Worm (Caenorhabditis elegans) whole organism, late embryonic: ENCODE results near the gene phlp-2.

ENCODE experiments used
- C08G9.2 ChIP-seq: sonication (generic microtip); optimal IDR thresholded peaks from 2 replicates; lab custom pipeline; 2016; ENCODE audit warnings: mild to moderate bottlenecking, missing genetic modification characterization, moderate library complexity, missing compliant biosample characterization
- C38D4.7 ChIP-seq: fragments of 200-800 bp; sonication (Bioruptor generic); optimal IDR thresholded peaks from 2 replicates; lab custom pipeline; 2018; ENCODE audit warnings: mild to moderate bottlenecking, missing genetic modification characterization, moderate library complexity, missing compliant biosample characterization
- F13H6.1 ChIP-seq: sonication (generic microtip); optimal IDR thresholded peaks from 2 replicates; lab custom pipeline; 2016; ENCODE audit warnings: missing genetic modification characterization, missing compliant biosample characterization
- K02D7.2 ChIP-seq: sonication (generic microtip); optimal IDR thresholded peaks from 2 replicates; lab custom pipeline; 2017; ENCODE audit warnings: mild to moderate bottlenecking, missing genetic modification characterization, missing compliant biosample characterization
- K09A11.1 ChIP-seq: sonication (generic microtip); optimal IDR thresholded peaks from 2 replicates; lab custom pipeline; 2017; ENCODE audit warnings: antibody characterized with exemption, mild to moderate bottlenecking, missing genetic modification characterization, missing compliant biosample characterization; ENCODE audit not compliant: insufficient read depth
- T23F11.4 ChIP-seq: fragments of 200-800 bp; sonication (Bioruptor generic); optimal IDR thresholded peaks from 2 replicates; lab custom pipeline; 2018; ENCODE audit warnings: mild to moderate bottlenecking, missing genetic modification characterization, missing compliant biosample characterization
- Y22D7AL.16 ChIP-seq: sonication (generic microtip); optimal IDR thresholded peaks from 2 replicates; lab custom pipeline; 2016; ENCODE audit warnings: missing genetic modification characterization, missing compliant biosample characterization
- ama-1 ChIP-seq: fragments of 150-350 bp; optimal IDR thresholded peaks from 2 replicates; lab custom pipeline; 2014
- ceh-18 ChIP-seq: sonication (generic microtip); optimal IDR thresholded peaks from 2 replicates; lab custom pipeline; 2016; ENCODE audit warnings: missing genetic modification characterization, missing compliant biosample characterization
- ceh-19 ChIP-seq: fragments of 200-800 bp; sonication (Bioruptor generic); optimal IDR thresholded peaks from 2 replicates; lab custom pipeline; 2018; ENCODE audit warnings: mild to moderate bottlenecking, missing genetic modification characterization, missing compliant biosample characterization
- ceh-30 ChIP-seq: fragments of 150-350 bp; optimal IDR thresholded peaks from 2 replicates; lab custom pipeline; 2014; ENCODE audit warnings: missing biosample characterization, missing genetic modification characterization
- ceh-45 ChIP-seq: fragments of 200-800 bp; sonication (Bioruptor generic); IDR thresholded peaks from 2 replicates; pipeline ENCODE4 v1.3.6; 2022; ENCODE audit warnings: missing genetic modification reagents, missing genetic modification characterization, missing compliant biosample characterization
- ceh-48 ChIP-seq: sonication (generic microtip); optimal IDR thresholded peaks from 2 replicates; lab custom pipeline; 2016; ENCODE audit warnings: missing genetic modification characterization, inconsistent platforms, missing compliant biosample characterization
- ceh-6 ChIP-seq: fragments of 200-800 bp; sonication (Bioruptor generic); optimal IDR thresholded peaks from 2 replicates; lab custom pipeline; 2018; ENCODE audit warnings: mild to moderate bottlenecking, missing genetic modification characterization, missing compliant biosample characterization
- ceh-9 ChIP-seq: sonication (generic microtip); optimal IDR thresholded peaks from 2 replicates; lab custom pipeline; 2016; ENCODE audit warnings: mild to moderate bottlenecking, missing genetic modification characterization, inconsistent platforms, missing compliant biosample characterization
- che-1 ChIP-seq: sonication (generic microtip); optimal IDR thresholded peaks from 2 replicates; lab custom pipeline; 2016; ENCODE audit warnings: mild to moderate bottlenecking, missing genetic modification characterization, missing compliant biosample characterization
- dmd-4 ChIP-seq: sonication (generic microtip); optimal IDR thresholded peaks from 2 replicates; lab custom pipeline; 2016; ENCODE audit warnings: borderline replicate concordance, missing genetic modification characterization, missing compliant biosample characterization
- eyg-1 ChIP-seq: sonication (generic microtip); optimal IDR thresholded peaks from 2 replicates; lab custom pipeline; 2016; ENCODE audit warnings: missing genotype, missing genetic modification characterization, missing compliant biosample characterization
- fax-1 ChIP-seq: sonication (generic microtip); optimal IDR thresholded peaks from 2 replicates; lab custom pipeline; 2016; ENCODE audit warnings: missing genotype, missing genetic modification characterization, missing compliant biosample characterization
- fkh-10 ChIP-seq: fragments of 150-350 bp; optimal IDR thresholded peaks from 2 replicates; lab custom pipeline; 2014; ENCODE audit warnings: missing biosample characterization, missing genetic modification reagents, missing genetic modification characterization
- fkh-6 ChIP-seq: sonication (generic microtip); optimal IDR thresholded peaks from 2 replicates; lab custom pipeline; 2016; ENCODE audit warnings: missing genetic modification characterization, missing compliant biosample characterization
- hlh-13 ChIP-seq: fragments of 200-800 bp; sonication (Bioruptor generic); optimal IDR thresholded peaks from 2 replicates; lab custom pipeline; 2018; ENCODE audit warnings: mild to moderate bottlenecking, missing genetic modification characterization, missing compliant biosample characterization
- hlh-15 ChIP-seq: sonication (generic microtip); optimal IDR thresholded peaks from 2 replicates; lab custom pipeline; 2016; ENCODE audit warnings: missing genetic modification characterization, missing compliant biosample characterization
- hlh-30 ChIP-seq: sonication (generic microtip); optimal IDR thresholded peaks from 2 replicates; lab custom pipeline; 2017; ENCODE audit warnings: antibody characterized with exemption, missing genetic modification characterization, missing compliant biosample characterization; ENCODE audit not compliant: insufficient read depth
- hlh-8 ChIP-seq: sonication (generic microtip); optimal IDR thresholded peaks from 2 replicates; lab custom pipeline; 2016; ENCODE audit warnings: missing genotype, missing genetic modification characterization, missing compliant biosample characterization
- lin-11 ChIP-seq: fragments of 200-800 bp; sonication (Bioruptor generic); optimal IDR thresholded peaks from 2 replicates; lab custom pipeline; 2018; ENCODE audit warnings: mild to moderate bottlenecking, missing genetic modification characterization, missing compliant biosample characterization
- madf-2 ChIP-seq: sonication (generic microtip); optimal IDR thresholded peaks from 2 replicates; lab custom pipeline; 2017; ENCODE audit warnings: missing genetic modification characterization, missing compliant biosample characterization
- nhr-232 ChIP-seq: sonication (generic microtip); optimal IDR thresholded peaks from 2 replicates; lab custom pipeline; 2016; ENCODE audit warnings: missing genetic modification characterization, missing compliant biosample characterization
- npax-4 ChIP-seq: sonication (generic microtip); optimal IDR thresholded peaks from 2 replicates; lab custom pipeline; 2016; ENCODE audit warnings: missing genetic modification characterization, missing compliant biosample characterization
- pat-9 ChIP-seq: fragments of 200-800 bp; sonication (Bioruptor generic); optimal IDR thresholded peaks from 2 replicates; lab custom pipeline; 2018; ENCODE audit warnings: mild to moderate bottlenecking, missing genetic modification characterization, moderate library complexity, missing compliant biosample characterization
- pros-1 ChIP-seq: fragments of 150-350 bp; optimal IDR thresholded peaks from 2 replicates; lab custom pipeline; 2014; ENCODE audit warnings: missing biosample characterization, missing genetic modification reagents, missing genetic modification characterization
- ref-2 ChIP-seq: sonication (generic microtip); optimal IDR thresholded peaks from 2 replicates; lab custom pipeline; 2016; ENCODE audit warnings: missing genetic modification characterization, missing compliant biosample characterization
- rnt-1 ChIP-seq: sonication (generic microtip); optimal IDR thresholded peaks from 2 replicates; lab custom pipeline; 2016; ENCODE audit warnings: missing genetic modification characterization, missing compliant biosample characterization
- syd-9 ChIP-seq: sonication (generic microtip); optimal IDR thresholded peaks from 2 replicates; lab custom pipeline; 2016; ENCODE audit warnings: mild to moderate bottlenecking, missing genetic modification characterization, moderate library complexity, missing compliant biosample characterization
- tbx-2 ChIP-seq: sonication (generic microtip); optimal IDR thresholded peaks from 2 replicates; lab custom pipeline; 2016; ENCODE audit warnings: missing genetic modification characterization, missing compliant biosample characterization
- tbx-7 ChIP-seq: sonication (generic microtip); optimal IDR thresholded peaks from 2 replicates; lab custom pipeline; 2016; ENCODE audit warnings: missing genotype, missing genetic modification characterization, missing compliant biosample characterization
- ttx-3 ChIP-seq: sonication (generic microtip); optimal IDR thresholded peaks from 2 replicates; lab custom pipeline; 2016; ENCODE audit warnings: missing genetic modification reagents, missing genetic modification characterization, missing compliant biosample characterization
- unc-3 ChIP-seq, 2 experiments: fragments of 200-800 bp in 1 of 2; sonication (Bioruptor generic) in 1 of 2; sonication (generic microtip) in 1 of 2; conservative IDR thresholded peaks in 1 of 2; optimal IDR thresholded peaks in 1 of 2; 2 replicates each; pipeline versions ENCODE4 v1.3.6 to Lab custom; 2016 to 2022; ENCODE audit warnings: missing compliant biosample characterization in 2 of 2, missing genetic modification characterization in 2 of 2, missing genetic modification reagents in 1 of 2
- unc-42 ChIP-seq: sonication (generic microtip); optimal IDR thresholded peaks from 2 replicates; lab custom pipeline; 2016; ENCODE audit warnings: missing genotype, missing genetic modification characterization, missing compliant biosample characterization
- unc-55 ChIP-seq: sonication (generic microtip); optimal IDR thresholded peaks from 2 replicates; lab custom pipeline; 2017; ENCODE audit warnings: missing biosample characterization, missing genetic modification reagents, missing genetic modification characterization
- zip-5 ChIP-seq: sonication (generic microtip); optimal IDR thresholded peaks from 2 replicates; lab custom pipeline; 2016; ENCODE audit warnings: missing genetic modification characterization, missing compliant biosample characterization
- ztf-16 ChIP-seq: sonication (generic microtip); optimal IDR thresholded peaks from 2 replicates; lab custom pipeline; 2017; ENCODE audit warnings: missing genetic modification characterization, missing compliant biosample characterization

Gene phlp-2

DNA sequence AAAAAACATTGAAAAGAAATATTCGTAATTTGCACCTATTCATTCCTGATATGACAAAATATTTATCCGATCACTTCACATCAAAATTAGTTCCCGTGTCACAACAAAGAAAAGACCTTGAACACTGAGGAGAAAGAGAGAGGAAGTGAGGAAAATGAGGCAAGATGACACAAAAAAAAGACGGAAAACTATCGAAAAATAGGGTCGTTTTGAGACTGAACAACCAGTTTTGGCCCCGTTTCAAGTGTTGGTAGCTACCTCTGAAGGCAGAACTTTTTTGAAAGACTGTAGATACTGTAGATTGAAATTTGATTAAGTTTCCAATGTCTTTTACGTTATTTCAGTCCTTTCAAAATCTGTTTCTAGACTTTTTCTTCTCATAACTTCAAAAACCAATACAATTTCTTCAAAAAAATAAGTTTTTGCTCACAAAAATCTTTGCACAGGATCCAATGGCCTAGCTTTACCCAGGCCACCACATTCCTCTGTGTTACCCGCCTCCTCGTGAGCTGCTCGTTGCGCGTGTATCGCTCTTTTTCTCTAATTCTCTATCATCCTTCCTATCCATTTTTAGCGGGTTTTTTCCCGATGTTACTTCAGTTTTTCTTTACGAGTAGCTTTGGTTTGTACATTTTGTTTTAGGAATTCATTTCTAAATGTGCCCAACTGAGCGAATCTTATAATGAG lies 12.8 kb upstream of the phlp-2 start (continued):
- TF ChIP-seq hlh-30 (tag; lab: Kevin White, UChicago) (peak; percentile 93), ttx-3 (tag; lab: Kevin White, UChicago) (no peak), madf-2 (tag; lab: Kevin White, UChicago) (no peak), F13H6.1 (tag; lab: Kevin White, UChicago) (peak; percentile 41), tbx-2 (tag; lab: Kevin White, UChicago) (peak; percentile 81), syd-9 (tag; lab: Kevin White, UChicago) (no peak), Y22D7AL.16 (tag; lab: Kevin White, UChicago) (no peak), pat-9 (no peak), pros-1 (tag; lab: Kevin White, UChicago) (no peak), ceh-18 (tag; lab: Kevin White, UChicago) (peak; percentile 53), K09A11.1 (no peak), ztf-16 (no peak), ceh-45 (GFP tag; lab: Robert Waterston, UW) (no peak), ceh-30 (tag; lab: Kevin White, UChicago) (no peak), ceh-48 (tag; lab: Kevin White, UChicago) (no peak), ceh-6 (no peak), C38D4.7 (no peak), ama-1 (no peak), hlh-15 (no peak), tbx-7 (peak; percentile 69), hlh-8 (tag; lab: Kevin White, UChicago) (peak; percentile 33), che-1 (no peak), zip-5 (tag; lab: Kevin White, UChicago) (peak; percentile 75), dmd-4 (tag; lab: Kevin White, UChicago) (no peak), fax-1 (tag; lab: Kevin White, UChicago) (no peak), unc-55 (peak; percentile 51), unc-3 (GFP tag; conservative IDR thresholded peaks at IDR 0.05; lab: Robert Waterston, UW) (no peak), unc-3 (tag; optimal IDR thresholded peaks at IDR 0.05; lab: Kevin White, UChicago) (no peak), C08G9.2 (tag; lab: Kevin White, UChicago) (peak; percentile 89), ref-2 (tag; lab: Kevin White, UChicago) (peak; percentile 51), eyg-1 (tag; lab: Kevin White, UChicago) (no peak), ceh-9 (tag; lab: Kevin White, UChicago) (no peak), npax-4 (no peak), fkh-6 (tag; lab: Kevin White, UChicago) (peak; percentile 74)

DNA sequence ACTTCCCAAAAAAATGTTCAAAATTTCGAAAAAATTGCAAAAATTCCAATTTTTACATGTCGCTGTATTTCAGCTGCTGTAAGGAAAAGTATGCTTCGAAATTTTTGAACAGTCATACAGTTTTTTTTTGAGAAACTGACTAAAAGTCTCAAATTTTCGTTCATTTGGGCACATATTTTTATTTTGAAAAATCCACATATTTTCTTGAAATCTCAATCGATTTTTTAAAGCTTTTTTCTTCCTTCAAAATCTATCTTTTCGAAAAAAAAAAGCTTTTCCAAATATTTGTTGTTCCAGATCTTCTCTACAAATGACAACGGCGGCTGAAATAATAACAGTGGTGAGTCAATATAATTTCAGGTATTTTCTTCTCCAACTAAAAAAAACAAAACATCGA lies 12.3 kb upstream of the phlp-2 start, which contains the start of gene asd-1:
Gene asd-1 (plus strand): TSS at position 298 of the 397 bp plus-strand sequence.
- TF ChIP-seq rnt-1 (tag; lab: Kevin White, UChicago) (no peak), fkh-10 (GFP tag; lab: Kevin White, UChicago) (no peak), T23F11.4 (GFP tag; lab: Kevin White, UChicago) (no peak), unc-42 (tag; lab: Kevin White, UChicago) (no peak), hlh-13 (GFP tag; lab: Kevin White, UChicago) (no peak), lin-11 (tag; lab: Kevin White, UChicago) (no peak), ama-1 (no peak), C08G9.2 (tag; lab: Kevin White, UChicago) (no peak), nhr-232 (tag; lab: Kevin White, UChicago) (no peak), eyg-1 (tag; lab: Kevin White, UChicago) (no peak), ceh-19 (GFP tag; lab: Kevin White, UChicago) (no peak), che-1 (no peak), K02D7.2 (tag; lab: Kevin White, UChicago) (no peak), ceh-30 (tag; lab: Kevin White, UChicago) (no peak), ceh-48 (tag; lab: Kevin White, UChicago) (no peak), ttx-3 (tag; lab: Kevin White, UChicago) (no peak)
- TF ChIP-seq, all 69 proteins: peak for 0
